ENCODE assay signal across 1 worm cellular context in the genomic region with DNA sequence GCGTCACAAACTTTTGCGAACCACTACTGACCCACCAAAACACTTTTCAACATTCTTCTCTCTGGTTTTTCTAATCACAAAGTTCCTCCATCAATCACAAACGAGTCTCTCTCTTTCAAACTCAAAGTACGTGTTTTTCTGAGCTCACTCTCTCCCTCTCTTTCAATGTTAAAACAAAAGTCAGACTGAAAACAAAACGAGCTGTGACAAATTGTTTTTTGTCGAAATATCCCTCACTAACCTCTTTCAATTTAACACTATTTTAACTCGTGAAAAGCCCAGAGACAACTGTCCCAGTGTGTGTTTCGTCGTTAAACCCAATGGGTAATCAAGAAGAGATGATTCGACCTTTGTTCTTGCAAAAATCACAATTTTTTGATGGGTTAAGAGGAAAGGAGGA.
TF ChIP-seq lines count a peak whose summit lies in the region.

No protein-coding gene starts in this region.

TF ChIP-seq in whole organism, L1 larva, 84 proteins besides CTCF, POLR2A, EP300 and RAD21 (continued from another document):
- TF ChIP-seq egl-13 (tag; optimal IDR thresholded peaks at IDR 0.05; lab: Kevin White, UChicago) (no peak), fkh-10 (GFP tag; optimal IDR thresholded peaks at IDR 0.05; lab: Kevin White, UChicago) (no peak), dsc-1 (tag; optimal IDR thresholded peaks at IDR 0.05; lab: Kevin White, UChicago) (peak; percentile 57), nhr-47 (tag; optimal IDR thresholded peaks at IDR 0.05; lab: Kevin White, UChicago) (peak; percentile 42), F16B12.6 (tag; optimal IDR thresholded peaks at IDR 0.05; lab: Kevin White, UChicago) (no peak)
